Fruit fly (Drosophila melanogaster): ENCODE data around the gene CG9705.

dm6 chr3L:16733246-16733645 lies 46.7 kb upstream of the CG9705 start, which contains the start of gene CG9701:
- no peak for TF ChIP-seq BEAF-32 (GFP tag; optimal IDR thresholded peaks at IDR 0.05)
- TF ChIP-seq MBD-R2 (GFP tag; IDR thresholded peaks at IDR 0.05): no peak
- no peak for TF ChIP-seq CHES-1-like (GFP tag; optimal IDR thresholded peaks at IDR 0.05)
- TF ChIP-seq Sin3A (optimal IDR thresholded peaks at IDR 0.05): no peak
- no peak for TF ChIP-seq Dbx (GFP tag; IDR thresholded peaks at IDR 0.05)

Data from whole organism, embryonic.